Worm (Caenorhabditis elegans): Measurements from ENCODE around the gene K11H12.6.

Gene K11H12.6

ce11 chrIV:684748-685147, 17.7 kb downstream of the K11H12.6 start:
- TF ChIP-seq hmbx-1 (tag; optimal IDR thresholded peaks at IDR 0.05) (no peak), ceh-13 (GFP tag; optimal IDR thresholded peaks at IDR 0.05) (no peak), F13C5.2 (tag; optimal IDR thresholded peaks at IDR 0.05) (no peak), aly-1 (tag; optimal IDR thresholded peaks at IDR 0.05) (no peak), tra-4 (tag; optimal IDR thresholded peaks at IDR 0.05) (no peak), hnd-1 (tag; optimal IDR thresholded peaks at IDR 0.05) (no peak), ceh-36 (tag; optimal IDR thresholded peaks at IDR 0.05) (no peak), pes-1 (GFP tag; IDR thresholded peaks at IDR 0.05) (no peak), hmg-4 (GFP tag; optimal IDR thresholded peaks at IDR 0.05) (no peak), flt-1 (GFP tag; IDR thresholded peaks at IDR 0.05) (no peak), B0310.2 (tag; optimal IDR thresholded peaks at IDR 0.05) (no peak), sea-1 (GFP tag; conservative IDR thresholded peaks at IDR 0.05) (no peak), ets-7 (tag; optimal IDR thresholded peaks at IDR 0.05) (no peak), ama-1 (optimal IDR thresholded peaks at IDR 0.05) (no peak)

DNA sequence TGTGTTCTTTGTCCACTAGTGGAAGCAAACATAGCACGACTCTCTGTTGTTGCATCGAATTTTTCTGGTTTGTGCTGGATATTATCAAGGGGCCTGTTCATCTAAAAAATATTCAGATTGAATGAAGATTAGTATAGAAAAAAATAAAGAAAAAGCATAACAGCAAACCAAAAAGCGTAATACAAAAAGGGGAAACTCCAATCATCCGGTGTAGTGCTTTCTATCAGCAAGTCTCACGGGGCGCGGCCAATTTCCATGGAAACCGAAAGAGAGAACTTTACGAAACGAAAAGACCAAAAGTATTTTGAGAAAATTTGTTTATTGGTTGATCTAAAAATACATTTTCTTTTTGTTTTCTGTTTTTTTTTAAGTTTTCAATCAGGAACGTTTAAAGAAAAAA, 31.2 kb downstream of the K11H12.6 start, which contains the start of gene Y55F3C.17:
Y55F3C.17 (minus strand) TSS at position 101 of the 400 bp plus-strand sequence.
- no peak for TF ChIP-seq ceh-36 (tag; optimal IDR thresholded peaks at IDR 0.05)
- no peak for TF ChIP-seq F13C5.2 (tag; optimal IDR thresholded peaks at IDR 0.05)
- TF ChIP-seq flt-1 (GFP tag; IDR thresholded peaks at IDR 0.05): no peak
- TF ChIP-seq ama-1 (optimal IDR thresholded peaks at IDR 0.05): no peak

DNA sequence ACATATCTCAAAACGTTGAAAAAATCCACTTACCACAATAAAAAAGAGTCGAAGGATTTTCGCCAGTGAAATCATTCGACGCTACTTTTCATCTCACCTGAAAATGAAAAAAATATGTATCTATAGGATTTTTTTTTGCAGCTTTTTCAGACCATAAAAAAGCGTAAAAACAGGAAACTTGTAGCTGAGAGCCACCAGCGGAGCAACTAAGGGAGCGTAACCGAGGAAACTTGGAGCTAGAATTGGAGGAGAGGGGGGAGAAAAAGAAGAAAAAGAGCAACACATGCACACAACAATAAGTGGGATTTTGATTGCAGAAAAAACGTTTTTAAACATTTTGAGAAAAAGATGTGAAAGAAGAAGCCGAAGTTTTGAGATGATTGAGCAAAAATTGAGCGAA, 40.5 kb downstream of the K11H12.6 start, which contains the start of gene cutl-26:
cutl-26 (minus strand) TSS at position 101 of the 400 bp plus-strand sequence.
- TF ChIP-seq B0310.2 (tag; optimal IDR thresholded peaks at IDR 0.05) (no peak), flt-1 (GFP tag; IDR thresholded peaks at IDR 0.05) (no peak)

DNA sequence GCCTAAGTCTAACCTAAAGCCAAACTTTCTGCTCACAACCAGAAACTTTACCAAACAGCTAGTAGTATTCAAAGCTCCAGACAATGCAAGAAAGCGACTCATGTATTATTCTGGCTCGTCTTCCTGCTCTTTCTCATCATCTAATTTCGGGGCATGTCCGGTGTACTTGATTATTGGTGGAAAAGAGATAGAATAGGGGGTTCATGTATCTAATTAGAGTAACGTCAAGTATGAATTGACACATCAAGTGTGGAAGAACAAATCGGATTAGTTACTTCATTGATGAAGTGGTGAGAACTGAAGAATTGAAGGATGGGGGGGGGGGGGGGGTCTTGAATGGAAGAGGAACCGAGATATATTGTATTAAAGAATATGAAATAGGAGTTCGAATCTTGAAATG, 48.3 kb downstream of the K11H12.6 start:
- TF ChIP-seq ama-1 (optimal IDR thresholded peaks at IDR 0.05) (no peak), tbx-11 (GFP tag; IDR thresholded peaks at IDR 0.05) (no peak), ceh-36 (tag; optimal IDR thresholded peaks at IDR 0.05) (no peak), B0310.2 (tag; optimal IDR thresholded peaks at IDR 0.05) (no peak), aly-1 (tag; optimal IDR thresholded peaks at IDR 0.05) (no peak), hmg-4 (GFP tag; optimal IDR thresholded peaks at IDR 0.05) (no peak), pes-1 (GFP tag; IDR thresholded peaks at IDR 0.05) (no peak), flt-1 (GFP tag; IDR thresholded peaks at IDR 0.05) (no peak), hmbx-1 (tag; optimal IDR thresholded peaks at IDR 0.05) (no peak), scrt-1 (GFP tag; IDR thresholded peaks at IDR 0.05) (no peak), tbx-37 (GFP tag; conservative IDR thresholded peaks at IDR 0.05) (no peak), ets-7 (tag; optimal IDR thresholded peaks at IDR 0.05) (no peak), sea-1 (GFP tag; conservative IDR thresholded peaks at IDR 0.05) (no peak)

- TF ChIP-seq ets-7 (tag; optimal IDR thresholded peaks at IDR 0.05) (no peak), tra-4 (tag; optimal IDR thresholded peaks at IDR 0.05) (no peak), pes-1 (GFP tag; IDR thresholded peaks at IDR 0.05) (no peak), hmbx-1 (tag; optimal IDR thresholded peaks at IDR 0.05) (no peak)
These were observed 49.2 kb downstream of the K11H12.6 start, which contains the start of gene clec-164 for ce11 chrIV:716323-716722. Gene clec-164, plus strand, starts transcription at chrIV:716623.
